Fruit fly (Drosophila melanogaster) whole organism, embryonic: ENCODE measurements around the gene Calr.
A peak's percentile ranks its signal among the peaks of the same experiment; 100 is the strongest.

Experiments used
- CG10209 ChIP-seq: fragments of 200-800 bp; sonication (Bioruptor generic); optimal IDR thresholded peaks from 3 replicates; lab custom pipeline; 2017; ENCODE audit warnings: missing biosample characterization, mild to moderate bottlenecking, missing genetic modification characterization, missing genetic modification reagents
- CG10321 ChIP-seq: fragments of 200-800 bp; sonication (Bioruptor generic); IDR thresholded peaks from 2 replicates; pipeline ENCODE4 v1.3.6; 2022; ENCODE audit warnings: missing biosample characterization, missing genetic modification characterization
- CG1602 ChIP-seq: fragments of 200-800 bp; sonication (Bioruptor generic); optimal IDR thresholded peaks from 3 replicates; lab custom pipeline; 2016; ENCODE audit warnings: missing biosample characterization, missing genetic modification characterization
- CG1603 ChIP-seq: fragments of 200-800 bp; sonication (Bioruptor generic); optimal IDR thresholded peaks from 2 replicates; lab custom pipeline; 2019; ENCODE audit warnings: missing biosample characterization, mild to moderate bottlenecking, missing genetic modification characterization, moderate library complexity
- CG17328 ChIP-seq: fragments of 200-800 bp; sonication (Bioruptor generic); IDR thresholded peaks from 2 replicates; pipeline ENCODE4 v1.3.6; 2022; ENCODE audit warnings: missing biosample characterization, missing genetic modification characterization
- CG18599 ChIP-seq: fragments of 200-800 bp; sonication (Bioruptor generic); optimal IDR thresholded peaks from 3 replicates; lab custom pipeline; 2017; ENCODE audit warnings: missing biosample characterization, missing genetic modification characterization, mild to moderate bottlenecking, moderate library complexity, missing genetic modification reagents
- CG2875 ChIP-seq: fragments of 200-800 bp; sonication (Bioruptor generic); optimal IDR thresholded peaks from 2 replicates; lab custom pipeline; 2017; ENCODE audit warnings: missing biosample characterization, mild to moderate bottlenecking, missing genetic modification characterization, missing genetic modification reagents
- CG3407 ChIP-seq: fragments of 200-800 bp; sonication (Bioruptor generic); optimal IDR thresholded peaks from 2 replicates; lab custom pipeline; 2018; ENCODE audit warnings: missing biosample characterization, mild to moderate bottlenecking, missing genetic modification characterization
- CG42726 ChIP-seq: fragments of 200-800 bp; sonication (Bioruptor generic); IDR thresholded peaks from 2 replicates; pipeline ENCODE4 v1.3.6; 2022; ENCODE audit warnings: missing biosample characterization, missing genetic modification characterization; ENCODE audit not compliant: partially characterized antibody
- CG4282 ChIP-seq: fragments of 200-800 bp; sonication (Bioruptor generic); optimal IDR thresholded peaks from 2 replicates; lab custom pipeline; 2016; ENCODE audit warnings: missing biosample characterization, missing genetic modification characterization
- CG5245 ChIP-seq: fragments of 200-800 bp; sonication (Bioruptor generic); optimal IDR thresholded peaks from 3 replicates; lab custom pipeline; 2016; ENCODE audit warnings: missing biosample characterization, missing genetic modification characterization
- CG6683 ChIP-seq: fragments of 200-800 bp; sonication (Bioruptor generic); optimal IDR thresholded peaks from 2 replicates; lab custom pipeline; 2017; ENCODE audit warnings: missing biosample characterization, mild to moderate bottlenecking, missing genetic modification characterization, missing genetic modification reagents
- CG7372 ChIP-seq: fragments of 200-800 bp; sonication (Bioruptor generic); IDR thresholded peaks from 2 replicates; pipeline ENCODE4 v1.3.6; 2022; ENCODE audit warnings: missing biosample characterization, missing genetic modification characterization
- CG7928 ChIP-seq: fragments of 200-800 bp; sonication (Bioruptor generic); optimal IDR thresholded peaks from 2 replicates; lab custom pipeline; 2017; ENCODE audit warnings: missing biosample characterization, mild to moderate bottlenecking, missing genetic modification characterization
- CG8281 ChIP-seq: fragments of 200-800 bp; sonication (Bioruptor generic); optimal IDR thresholded peaks from 2 replicates; lab custom pipeline; 2018; ENCODE audit warnings: missing biosample characterization, mild to moderate bottlenecking, missing genetic modification characterization, moderate library complexity
- CG8765 ChIP-seq: fragments of 200-800 bp; sonication (Bioruptor generic); IDR thresholded peaks from 2 replicates; pipeline ENCODE4 v1.3.6; 2022; ENCODE audit warnings: missing biosample characterization, missing genetic modification characterization
- Chrac-16 ChIP-seq: fragments of 200-800 bp; sonication (Bioruptor generic); optimal IDR thresholded peaks from 3 replicates; lab custom pipeline; 2016; ENCODE audit warnings: missing biosample characterization, missing genetic modification characterization
- Dp ChIP-seq: fragments of 200-800 bp; sonication (Bioruptor generic); optimal IDR thresholded peaks from 2 replicates; lab custom pipeline; 2018; ENCODE audit warnings: missing biosample characterization, mild to moderate bottlenecking, missing genetic modification characterization, moderate library complexity
- Eip74EF ChIP-seq, 2 experiments: fragments of 200-800 bp in 1 of 2; fragments of >200 bp in 1 of 2; sonication (Bioruptor generic) in 1 of 2; optimal IDR thresholded peaks; 2 replicates each; lab custom pipeline; 2017 to 2019; ENCODE audit warnings: missing biosample characterization in 2 of 2, missing genetic modification characterization in 2 of 2, mild to moderate bottlenecking in 1 of 2, moderate library complexity in 1 of 2
- Elba2 ChIP-seq: fragments of 200-800 bp; sonication (Bioruptor generic); optimal IDR thresholded peaks from 3 replicates; lab custom pipeline; 2016; ENCODE audit warnings: missing biosample characterization, missing genetic modification characterization
- Ets97D ChIP-seq: fragments of 200-800 bp; sonication (Bioruptor generic); optimal IDR thresholded peaks from 3 replicates; lab custom pipeline; 2016; ENCODE audit warnings: missing biosample characterization, missing genetic modification characterization
- Jarid2 ChIP-seq: fragments of 200-800 bp; sonication (Bioruptor generic); optimal IDR thresholded peaks from 3 replicates; lab custom pipeline; 2017; ENCODE audit warnings: mild to moderate bottlenecking, missing biosample characterization, missing genetic modification reagents, missing genetic modification characterization
- MESR4 ChIP-seq: fragments of 200-800 bp; sonication (Bioruptor generic); optimal IDR thresholded peaks from 2 replicates; lab custom pipeline; 2018; ENCODE audit warnings: missing biosample characterization, mild to moderate bottlenecking, missing genetic modification characterization, moderate library complexity
- Mrtf ChIP-seq: fragments of 200-800 bp; sonication (Bioruptor generic); IDR thresholded peaks from 3 replicates; pipeline ENCODE4 v1.3.6; 2022; ENCODE audit warnings: missing biosample characterization, missing genetic modification characterization
- Myb ChIP-seq: fragments of 200-800 bp; sonication (Bioruptor generic); optimal IDR thresholded peaks from 2 replicates; lab custom pipeline; 2016; ENCODE audit warnings: missing biosample characterization, missing genetic modification characterization
- Neu2 ChIP-seq: fragments of 200-800 bp; sonication (Bioruptor generic); optimal IDR thresholded peaks from 3 replicates; lab custom pipeline; 2016; ENCODE audit warnings: missing biosample characterization, missing genetic modification characterization, borderline replicate concordance
- PHDP ChIP-seq: fragments of 200-800 bp; sonication (Bioruptor generic); optimal IDR thresholded peaks from 3 replicates; lab custom pipeline; 2018; ENCODE audit warnings: missing biosample characterization, mild to moderate bottlenecking, missing genetic modification characterization, moderate library complexity
- Pdp1 ChIP-seq, 2 experiments: fragments of 200-800 bp; sonication (Bioruptor generic); optimal IDR thresholded peaks; 3 replicates each; lab custom pipeline; 2016; ENCODE audit warnings: missing biosample characterization in 2 of 2, missing genetic modification characterization in 2 of 2, mild to moderate bottlenecking in 1 of 2, moderate library complexity in 1 of 2
- Sox102F ChIP-seq: fragments of 200-800 bp; sonication (Bioruptor generic); optimal IDR thresholded peaks from 2 replicates; lab custom pipeline; 2018; ENCODE audit warnings: missing biosample characterization, mild to moderate bottlenecking, missing genetic modification characterization, moderate library complexity
- TFAM ChIP-seq: fragments of 200-800 bp; sonication (Bioruptor generic); optimal IDR thresholded peaks from 2 replicates; lab custom pipeline; 2017; ENCODE audit warnings: missing biosample characterization, missing genetic modification characterization, inconsistent platforms
- YL-1 ChIP-seq: fragments of 200-800 bp; sonication (Bioruptor generic); optimal IDR thresholded peaks from 3 replicates; lab custom pipeline; 2017; ENCODE audit warnings: missing biosample characterization, mild to moderate bottlenecking, missing genetic modification characterization
- ac ChIP-seq: fragments of 200-800 bp; sonication (Bioruptor generic); optimal IDR thresholded peaks from 3 replicates; lab custom pipeline; 2017; ENCODE audit warnings: missing biosample characterization, mild to moderate bottlenecking, missing genetic modification characterization
- ase ChIP-seq: fragments of 200-800 bp; sonication (Bioruptor generic); IDR thresholded peaks from 3 replicates; pipeline ENCODE4 v1.3.6; 2022; ENCODE audit warnings: missing biosample characterization, missing genetic modification characterization
- br ChIP-seq: fragments of >200 bp; optimal IDR thresholded peaks from 2 replicates; lab custom pipeline; 2017
- cas ChIP-seq: fragments of 200-800 bp; sonication (Bioruptor generic); IDR thresholded peaks from 2 replicates; pipeline ENCODE4 v1.3.6; 2022; ENCODE audit warnings: missing biosample characterization, missing genetic modification characterization
- crol ChIP-seq: fragments of 200-800 bp; sonication (Bioruptor generic); IDR thresholded peaks from 2 replicates; pipeline ENCODE4 v1.3.6; 2022; ENCODE audit warnings: missing biosample characterization, missing genetic modification characterization
- fd96Cb ChIP-seq: fragments of 200-800 bp; sonication (Bioruptor generic); optimal IDR thresholded peaks from 2 replicates; lab custom pipeline; 2018; ENCODE audit warnings: missing biosample characterization, mild to moderate bottlenecking, missing genetic modification characterization, moderate library complexity
- hkb ChIP-seq, 2 experiments: fragments of 200-800 bp in 1 of 2; fragments of >200 bp in 1 of 2; sonication (Bioruptor generic) in 1 of 2; IDR thresholded peaks in 1 of 2; optimal IDR thresholded peaks in 1 of 2; 2 replicates each; pipeline versions ENCODE4 v1.3.6 to Lab custom; 2017 to 2022; ENCODE audit warnings: missing biosample characterization in 1 of 2, missing genetic modification characterization in 1 of 2
- ind ChIP-seq: fragments of 200-800 bp; sonication (Bioruptor generic); optimal IDR thresholded peaks from 3 replicates; lab custom pipeline; 2016; ENCODE audit warnings: missing biosample characterization, missing genetic modification characterization
- inv ChIP-seq: fragments of 200-800 bp; sonication (Bioruptor generic); IDR thresholded peaks from 2 replicates; pipeline ENCODE4 v1.3.6; 2022; ENCODE audit warnings: missing biosample characterization, missing genetic modification characterization; ENCODE audit not compliant: partially characterized antibody
- jing ChIP-seq: fragments of 200-800 bp; sonication (Bioruptor generic); optimal IDR thresholded peaks from 2 replicates; lab custom pipeline; 2018; ENCODE audit warnings: missing biosample characterization, mild to moderate bottlenecking, missing genetic modification characterization
- klu ChIP-seq: fragments of 200-800 bp; sonication (Bioruptor generic); IDR thresholded peaks from 2 replicates; pipeline ENCODE4 v1.3.6; 2022; ENCODE audit warnings: missing biosample characterization, missing genetic modification characterization
- lbe ChIP-seq: fragments of 200-800 bp; sonication (Bioruptor generic); optimal IDR thresholded peaks from 2 replicates; lab custom pipeline; 2016; ENCODE audit warnings: missing biosample characterization, mild to moderate bottlenecking, missing genetic modification characterization
- lilli ChIP-seq: fragments of 200-800 bp; sonication (Bioruptor generic); optimal IDR thresholded peaks from 3 replicates; lab custom pipeline; 2016; ENCODE audit warnings: missing biosample characterization, missing genetic modification characterization
- pnt ChIP-seq: fragments of 200-800 bp; sonication (Bioruptor generic); optimal IDR thresholded peaks from 3 replicates; lab custom pipeline; 2016; ENCODE audit warnings: missing biosample characterization, missing genetic modification characterization
- ranshi ChIP-seq: fragments of 200-800 bp; sonication (Bioruptor generic); IDR thresholded peaks from 2 replicates; pipeline ENCODE4 v1.3.6; 2022; ENCODE audit warnings: missing biosample characterization, missing genetic modification characterization
- sna ChIP-seq: fragments of 200-800 bp; sonication (Bioruptor generic); IDR thresholded peaks from 2 replicates; pipeline ENCODE4 v1.3.6; 2022; ENCODE audit warnings: missing biosample characterization, missing genetic modification characterization; ENCODE audit not compliant: partially characterized antibody
- unc-4 ChIP-seq: fragments of 200-800 bp; sonication (Bioruptor generic); IDR thresholded peaks from 2 replicates; pipeline ENCODE4 v1.3.6; 2022; ENCODE audit warnings: missing biosample characterization, missing genetic modification characterization; ENCODE audit not compliant: partially characterized antibody
- unpg ChIP-seq: fragments of 200-800 bp; sonication (Bioruptor generic); optimal IDR thresholded peaks from 3 replicates; lab custom pipeline; 2018; ENCODE audit warnings: missing biosample characterization, mild to moderate bottlenecking, missing genetic modification characterization, moderate library complexity

Gene Calr

DNA sequence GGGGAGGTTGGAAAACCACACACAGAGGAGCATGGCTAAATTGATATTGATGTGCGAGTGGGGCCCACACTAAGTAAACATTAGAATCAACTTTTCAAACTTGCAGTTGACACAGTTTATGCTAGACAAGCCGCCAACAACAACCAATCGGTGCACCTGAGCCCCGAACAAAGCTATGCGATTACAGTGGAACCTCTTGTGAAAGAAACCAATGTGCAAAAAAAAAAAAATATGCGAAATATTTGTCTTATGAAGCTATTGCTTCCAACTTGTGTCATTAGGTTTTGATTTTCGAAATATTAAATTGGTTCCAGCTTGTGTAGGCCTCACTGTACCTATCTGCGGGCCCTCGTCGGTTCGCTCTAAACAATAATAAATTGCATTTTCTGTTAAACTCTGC, 12.3 kb downstream of the Calr start (continued):
- peak; percentile 88 for TF ChIP-seq CG17328
- TF ChIP-seq CG5245: peak; percentile 79
- TF ChIP-seq Elba2 (GFP tag; lab: Kevin White, UChicago): peak; percentile 21
- TF ChIP-seq br (lab: Kevin White, UChicago): no peak
- TF ChIP-seq ranshi: peak; percentile 74
- peak; percentile 74; the same call in 2 of the 3 replicates for TF ChIP-seq ase (GFP tag; lab: Robert Waterston, UW)
- TF ChIP-seq Chrac-16 (GFP tag; lab: Kevin White, UChicago): peak; percentile 69
- TF ChIP-seq Neu2: peak; percentile 24
- TF ChIP-seq CG4282 (GFP tag; lab: Kevin White, UChicago): no peak
- TF ChIP-seq pnt (GFP tag; lab: Kevin White, UChicago): peak; percentile 74
- TF ChIP-seq inv (GFP tag; lab: Robert Waterston, UW): no peak
- TF ChIP-seq klu (GFP tag; lab: Robert Waterston, UW): no peak
- TF ChIP-seq CG3407 (GFP tag; lab: Kevin White, UChicago): peak; percentile 61
- peak; percentile 54 for TF ChIP-seq CG10209 (GFP tag; lab: Kevin White, UChicago)
- peak; percentile 31 for TF ChIP-seq Myb
- TF ChIP-seq CG6683 (GFP tag; lab: Kevin White, UChicago): peak; percentile 2
- TF ChIP-seq Sox102F (GFP tag; lab: Kevin White, UChicago): peak; percentile 86
- TF ChIP-seq Pdp1 (GFP tag; optimal IDR thresholded peaks at IDR 0.05; lab: Kevin White, UChicago): peak; percentile 68 to 75
- TF ChIP-seq ind (GFP tag; lab: Kevin White, UChicago): peak; percentile 81
- no peak for TF ChIP-seq unc-4 (GFP tag; lab: Robert Waterston, UW)
- TF ChIP-seq CG7928 (GFP tag; lab: Kevin White, UChicago): no peak
- TF ChIP-seq Ets97D (GFP tag; lab: Kevin White, UChicago): peak; percentile 12
- peak; percentile 79 for TF ChIP-seq fd96Cb (tag; lab: Kevin White, UChicago)
- TF ChIP-seq Jarid2 (GFP tag; lab: Kevin White, UChicago): peak; percentile 32
- TF ChIP-seq CG7372 (GFP tag; lab: Robert Waterston, UW): peak; percentile 39; the same call in 1 of the 2 replicates
- peak; percentile 79 for TF ChIP-seq Mrtf (GFP tag; lab: Robert Waterston, UW)
- TF ChIP-seq PHDP (tag; lab: Kevin White, UChicago): peak; percentile 70
- no peak for TF ChIP-seq sna (GFP tag; lab: Robert Waterston, UW)
- no peak for TF ChIP-seq Dp (GFP tag; lab: Kevin White, UChicago)
- TF ChIP-seq CG18599 (GFP tag; lab: Kevin White, UChicago): peak; percentile 64
- TF ChIP-seq TFAM (GFP tag; lab: Kevin White, UChicago): no peak
- TF ChIP-seq YL-1 (GFP tag; lab: Kevin White, UChicago): no peak
- TF ChIP-seq CG42726 (GFP tag; lab: Robert Waterston, UW): no peak
- peak; percentile 32; the same call in 1 of the 2 replicates for TF ChIP-seq crol (GFP tag; lab: Robert Waterston, UW)
- peak; percentile 28 for TF ChIP-seq CG8281 (tag; lab: Kevin White, UChicago)
- peak; percentile 76 for TF ChIP-seq unpg (GFP tag; lab: Kevin White, UChicago)
- TF ChIP-seq lilli (GFP tag; lab: Kevin White, UChicago): peak; percentile 73
- TF ChIP-seq jing (GFP tag; lab: Kevin White, UChicago): peak; percentile 64
- peak; percentile 87 for TF ChIP-seq CG1603 (tag; lab: Kevin White, UChicago)
- no peak for TF ChIP-seq MESR4 (GFP tag; lab: Kevin White, UChicago)
- TF ChIP-seq CG1602 (GFP tag; lab: Kevin White, UChicago): peak; percentile 66
- peak in 1 of 2 experiments; percentile 48 for TF ChIP-seq Eip74EF (GFP tag; optimal IDR thresholded peaks at IDR 0.05; lab: Kevin White, UChicago)
- peak; percentile 25 for TF ChIP-seq ac (GFP tag; lab: Kevin White, UChicago)
- 0 out of 2 replicates have a peak, but pooled peaks have one; percentile 52 for TF ChIP-seq CG8765 (GFP tag; lab: Robert Waterston, UW)
- TF ChIP-seq hkb (optimal IDR thresholded peaks at IDR 0.05; lab: Kevin White, UChicago): no peak
- peak; percentile 83 for TF ChIP-seq hkb (GFP tag; IDR thresholded peaks at IDR 0.05; lab: Robert Waterston, UW)
- TF ChIP-seq CG2875: peak; percentile 59
- TF ChIP-seq lbe (GFP tag; lab: Kevin White, UChicago): no peak
- TF ChIP-seq CG10321 (GFP tag; lab: Robert Waterston, UW): peak; percentile 35; the same call in 1 of the 2 replicates
- 0 out of 2 replicates have a peak, but pooled peaks have one; percentile 24 for TF ChIP-seq cas (GFP tag; lab: Robert Waterston, UW)
